Worm (Caenorhabditis elegans): ENCODE measurements around the gene C01G5.5.

DNA sequence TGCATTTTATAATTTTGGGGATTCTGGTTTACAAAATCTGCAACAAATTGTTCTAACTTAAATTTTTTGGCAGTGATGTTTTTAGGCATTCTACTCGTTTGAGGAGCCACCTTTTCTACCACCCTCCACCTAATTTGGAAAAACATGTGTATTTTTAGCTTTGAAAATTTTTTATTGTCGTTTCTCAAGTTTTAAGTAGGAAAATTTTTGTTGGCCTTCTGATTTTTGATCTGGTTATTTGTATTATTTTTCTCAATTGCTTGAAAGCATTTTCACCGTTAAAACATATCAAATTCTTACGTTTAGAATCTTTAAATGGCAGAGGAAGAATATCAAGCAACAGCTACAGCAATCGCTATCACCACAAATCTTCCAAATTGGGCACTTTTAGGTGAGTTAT lies 6.6 kb upstream of the C01G5.5 start, which contains the start of gene C01G5.7:
- TF ChIP-seq fkh-10 (GFP tag; optimal IDR thresholded peaks at IDR 0.05) (no peak), hlh-15 (tag; optimal IDR thresholded peaks at IDR 0.05) (no peak), unc-55 (GFP tag; optimal IDR thresholded peaks at IDR 0.05) (no peak), unc-86 (tag; optimal IDR thresholded peaks at IDR 0.05) (no peak), ceh-9 (tag; optimal IDR thresholded peaks at IDR 0.05) (no peak)

Measured in whole organism, late embryonic.